Worm (Caenorhabditis elegans) whole organism, early embryonic: ENCODE measurements around the gene B0034.1.

Experiments
- ama-1 ChIP-seq: fragments of 150-350 bp; optimal IDR thresholded peaks from 2 replicates; lab custom pipeline; 2014
- ceh-13 ChIP-seq: fragments of 200-800 bp; sonication (Bioruptor generic); optimal IDR thresholded peaks from 2 replicates; lab custom pipeline; 2018; ENCODE audit warnings: mild to moderate bottlenecking, missing genetic modification characterization, missing compliant biosample characterization
- scrt-1 ChIP-seq: fragments of 200-800 bp; sonication (Bioruptor generic); IDR thresholded peaks from 2 replicates; pipeline ENCODE4 v1.3.6; 2022; ENCODE audit warnings: missing genetic modification characterization, missing compliant biosample characterization

ce11 chrII:5948681-5949080, 19.5 kb upstream of the B0034.1 start:
- TF ChIP-seq scrt-1: no peak
- no peak for TF ChIP-seq ama-1 (lab: Kevin White, UChicago)
- no peak for TF ChIP-seq ceh-13 (GFP tag; lab: Kevin White, UChicago)
